Worm (Caenorhabditis elegans) whole organism, late embryonic: ENCODE data around the gene srw-91.

Experiments used
- ceh-2 ChIP-seq: sonication (generic microtip); optimal IDR thresholded peaks from 2 replicates; lab custom pipeline; 2016; ENCODE audit warnings: missing genotype, missing genetic modification characterization, missing compliant biosample characterization
- dmd-4 ChIP-seq: sonication (generic microtip); optimal IDR thresholded peaks from 2 replicates; lab custom pipeline; 2016; ENCODE audit warnings: borderline replicate concordance, missing genetic modification characterization, missing compliant biosample characterization
- dve-1 ChIP-seq: sonication (generic microtip); optimal IDR thresholded peaks from 2 replicates; lab custom pipeline; 2017; ENCODE audit warnings: antibody characterized with exemption, mild to moderate bottlenecking, missing genetic modification characterization, missing compliant biosample characterization
- elt-2 ChIP-seq: sonication (generic microtip); optimal IDR thresholded peaks from 2 replicates; lab custom pipeline; 2016; ENCODE audit warnings: missing genetic modification reagents, missing genetic modification characterization, missing compliant biosample characterization
- ets-4 ChIP-seq: sonication (generic microtip); optimal IDR thresholded peaks from 2 replicates; lab custom pipeline; 2016; ENCODE audit warnings: missing genetic modification characterization, missing compliant biosample characterization
- eyg-1 ChIP-seq: sonication (generic microtip); optimal IDR thresholded peaks from 2 replicates; lab custom pipeline; 2016; ENCODE audit warnings: missing genotype, missing genetic modification characterization, missing compliant biosample characterization
- nhr-11 ChIP-seq: fragments of 150-350 bp; optimal IDR thresholded peaks from 2 replicates; lab custom pipeline; 2014; ENCODE audit warnings: missing biosample characterization, missing genetic modification characterization
- pha-2 ChIP-seq: sonication (generic microtip); optimal IDR thresholded peaks from 2 replicates; lab custom pipeline; 2017; ENCODE audit warnings: mild to moderate bottlenecking, missing genetic modification characterization, missing compliant biosample characterization
- sox-4 ChIP-seq: sonication (generic microtip); optimal IDR thresholded peaks from 2 replicates; lab custom pipeline; 2017; ENCODE audit warnings: mild to moderate bottlenecking, missing genetic modification characterization, inconsistent platforms, missing compliant biosample characterization
- syd-9 ChIP-seq: sonication (generic microtip); optimal IDR thresholded peaks from 2 replicates; lab custom pipeline; 2016; ENCODE audit warnings: mild to moderate bottlenecking, missing genetic modification characterization, moderate library complexity, missing compliant biosample characterization
- tbx-7 ChIP-seq: sonication (generic microtip); optimal IDR thresholded peaks from 2 replicates; lab custom pipeline; 2016; ENCODE audit warnings: missing genotype, missing genetic modification characterization, missing compliant biosample characterization
- unc-3 ChIP-seq, 2 experiments: fragments of 200-800 bp in 1 of 2; sonication (Bioruptor generic) in 1 of 2; sonication (generic microtip) in 1 of 2; conservative IDR thresholded peaks in 1 of 2; optimal IDR thresholded peaks in 1 of 2; 2 replicates each; pipeline versions ENCODE4 v1.3.6 to Lab custom; 2016 to 2022; ENCODE audit warnings: missing compliant biosample characterization in 2 of 2, missing genetic modification characterization in 2 of 2, missing genetic modification reagents in 1 of 2
- ztf-16 ChIP-seq: sonication (generic microtip); optimal IDR thresholded peaks from 2 replicates; lab custom pipeline; 2017; ENCODE audit warnings: missing genetic modification characterization, missing compliant biosample characterization

DNA sequence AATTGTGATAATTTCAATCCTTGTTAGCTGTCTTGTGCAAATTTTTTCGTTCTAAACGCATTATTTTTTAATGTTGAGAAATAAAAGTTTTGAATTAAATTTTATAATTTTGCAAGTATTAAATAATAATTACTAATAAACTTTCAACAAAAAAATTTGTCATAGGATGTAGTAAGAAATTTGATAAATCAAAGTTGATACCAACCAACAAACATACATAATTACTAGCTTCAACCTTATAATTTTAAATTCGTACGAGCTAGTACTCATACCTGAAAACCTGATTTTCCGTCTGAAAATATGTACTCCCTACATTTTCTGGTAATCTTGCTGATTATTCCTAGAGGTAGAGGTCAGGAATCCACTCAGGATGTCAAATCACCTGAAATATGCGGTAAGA, 29.6 kb downstream of the srw-91 start, which contains the start of gene irld-44:
- no peak for TF ChIP-seq ets-4 (tag; lab: Kevin White, UChicago)
- no peak for TF ChIP-seq nhr-11 (tag; lab: Kevin White, UChicago)
- TF ChIP-seq dmd-4 = no peak
- TF ChIP-seq elt-2 (tag; lab: Kevin White, UChicago) = no peak
- no peak for TF ChIP-seq eyg-1 (tag; lab: Kevin White, UChicago)
- TF ChIP-seq unc-3 (GFP tag; conservative IDR thresholded peaks at IDR 0.05; lab: Robert Waterston, UW) = no peak
- TF ChIP-seq unc-3 (tag; optimal IDR thresholded peaks at IDR 0.05; lab: Kevin White, UChicago) = no peak
- TF ChIP-seq ztf-16 (tag; lab: Kevin White, UChicago) = no peak
- no peak for TF ChIP-seq sox-4 (tag; lab: Kevin White, UChicago)
- no peak for TF ChIP-seq dve-1 (tag; lab: Kevin White, UChicago)
- TF ChIP-seq pha-2 (tag; lab: Kevin White, UChicago) = no peak
- TF ChIP-seq tbx-7 (tag; lab: Kevin White, UChicago) = no peak
- no peak for TF ChIP-seq ceh-2 (tag; lab: Kevin White, UChicago)
- no peak for TF ChIP-seq syd-9
